Fruit fly (Drosophila melanogaster) Kc167 (cell line): ENCODE measurements around the gene CG9098.

Experiments
- Myc ChIP-seq: fragments of >200 bp; optimal IDR thresholded peaks from 2 replicates; lab custom pipeline; 2017; ENCODE audit warnings: missing external identifiers
- Sin3A ChIP-seq: fragments of >200 bp; optimal IDR thresholded peaks from 2 replicates; lab custom pipeline; 2018; ENCODE audit warnings: missing external identifiers
- h ChIP-seq: fragments of >200 bp; optimal IDR thresholded peaks from 3 replicates; lab custom pipeline; 2018; ENCODE audit warnings: missing external identifiers
- insv ChIP-seq: fragments of >200 bp; optimal IDR thresholded peaks from 3 replicates; lab custom pipeline; 2018; ENCODE audit warnings: missing external identifiers
- psq ChIP-seq: fragments of >200 bp; optimal IDR thresholded peaks from 2 replicates; lab custom pipeline; 2017; ENCODE audit warnings: missing external identifiers
- ttk ChIP-seq: sonication (Bioruptor generic); optimal IDR thresholded peaks from 2 replicates; lab custom pipeline; 2017; ENCODE audit warnings: missing external identifiers

Gene CG9098

dm6 chr2L:6012303-6013070 is at the start of gene CG9098:
TSS of gene CG9098 (minus strand) at chr2L:6012338.
- TF ChIP-seq Sin3A (lab: Kevin White, UChicago) (no peak), h (no peak), psq (lab: Kevin White, UChicago) (no peak), Myc (lab: Kevin White, UChicago) (no peak), ttk (lab: Kevin White, UChicago) (no peak), insv (lab: Kevin White, UChicago) (no peak)

dm6 chr2L:6060210-6060609 is 48.1 kb upstream of the CG9098 start, which contains the start of gene CG34180:
TSS of gene CG34180 (plus strand) at chr2L:6060510.
- TF ChIP-seq Sin3A (lab: Kevin White, UChicago) (no peak), ttk (lab: Kevin White, UChicago) (no peak), Myc (lab: Kevin White, UChicago) (no peak), insv (lab: Kevin White, UChicago) (no peak), psq (lab: Kevin White, UChicago) (no peak), h (no peak)

dm6 chr2L:6053874-6054469 is 41.8 kb upstream of the CG9098 start, which contains the start of gene CG13995:
TSS of gene CG13995 (plus strand) at chr2L:6054302.
- no peak for TF ChIP-seq Sin3A (lab: Kevin White, UChicago)
- TF ChIP-seq Myc (lab: Kevin White, UChicago), result no peak
- TF ChIP-seq ttk (lab: Kevin White, UChicago), result no peak
- TF ChIP-seq psq (lab: Kevin White, UChicago), result no peak
- TF ChIP-seq h, result no peak
- no peak for TF ChIP-seq insv (lab: Kevin White, UChicago)

- no peak for TF ChIP-seq h
Measured at dm6 chr2L:6051212-6051621, 39.1 kb upstream of the CG9098 start.

dm6 chr2L:6050575-6050974 is 38.4 kb upstream of the CG9098 start, which contains the start of gene CG9135:
TSS of gene CG9135 (plus strand) at chr2L:6050800.
- TF ChIP-seq Sin3A (lab: Kevin White, UChicago) (no peak), h (no peak), ttk (lab: Kevin White, UChicago) (no peak), insv (lab: Kevin White, UChicago) (no peak), Myc (lab: Kevin White, UChicago) (no peak), psq (lab: Kevin White, UChicago) (no peak)

dm6 chr2L:6048542-6048941 is 36.4 kb upstream of the CG9098 start, which contains the start of the genes CG34179 and slmo:
TSS of gene CG34179 (minus strand) at chr2L:6048706.
TSS of gene slmo (minus strand) at chr2L:6048706.
- TF ChIP-seq ttk (lab: Kevin White, UChicago) (no peak), insv (lab: Kevin White, UChicago) (no peak), Sin3A (lab: Kevin White, UChicago) (no peak), psq (lab: Kevin White, UChicago) (no peak), Myc (lab: Kevin White, UChicago) (no peak), h (no peak)

- no peak for TF ChIP-seq Sin3A (lab: Kevin White, UChicago)
- no peak for TF ChIP-seq ttk (lab: Kevin White, UChicago)
- no peak for TF ChIP-seq Myc (lab: Kevin White, UChicago)
- TF ChIP-seq insv (lab: Kevin White, UChicago), result no peak
Measured at dm6 chr2L:6047528-6048160, 35.5 kb upstream of the CG9098 start, which contains the start of gene IPIP. TSS of gene IPIP (plus strand) at chr2L:6048002.

dm6 chr2L:6046865-6047264 is 34.7 kb upstream of the CG9098 start:
- TF ChIP-seq insv (lab: Kevin White, UChicago) (no peak), Sin3A (lab: Kevin White, UChicago) (no peak), Myc (lab: Kevin White, UChicago) (no peak), ttk (lab: Kevin White, UChicago) (no peak), h (no peak), psq (lab: Kevin White, UChicago) (no peak)

- TF ChIP-seq psq (lab: Kevin White, UChicago), result no peak
- no peak for TF ChIP-seq insv (lab: Kevin White, UChicago)
- TF ChIP-seq Sin3A (lab: Kevin White, UChicago), result no peak
- no peak for TF ChIP-seq ttk (lab: Kevin White, UChicago)
- TF ChIP-seq Myc (lab: Kevin White, UChicago), result no peak
- no peak for TF ChIP-seq h
Measured at dm6 chr2L:6045972-6046718, 34.0 kb upstream of the CG9098 start, which contains the start of gene Pfas. TSS of gene Pfas (minus strand) at chr2L:6046050.

dm6 chr2L:6045484-6045883 is 33.3 kb upstream of the CG9098 start:
- no peak for TF ChIP-seq Sin3A (lab: Kevin White, UChicago)
- TF ChIP-seq Myc (lab: Kevin White, UChicago), result no peak
- no peak for TF ChIP-seq psq (lab: Kevin White, UChicago)
- TF ChIP-seq ttk (lab: Kevin White, UChicago), result no peak
- no peak for TF ChIP-seq insv (lab: Kevin White, UChicago)
- TF ChIP-seq h, result no peak

- TF ChIP-seq psq (lab: Kevin White, UChicago) (no peak), insv (lab: Kevin White, UChicago) (no peak), ttk (lab: Kevin White, UChicago) (no peak), Sin3A (lab: Kevin White, UChicago) (no peak), h (no peak)
Measured at dm6 chr2L:6037830-6038229, 25.7 kb upstream of the CG9098 start, which contains the start of the genes CG9117 and CG31643. TSS of gene CG9117 (minus strand) at chr2L:6037902. TSS of gene CG31643 (plus strand) at chr2L:6038117.
